Worm (Caenorhabditis elegans): ENCODE results near the gene F10G7.5.

The F10G7.5 gene

DNA sequence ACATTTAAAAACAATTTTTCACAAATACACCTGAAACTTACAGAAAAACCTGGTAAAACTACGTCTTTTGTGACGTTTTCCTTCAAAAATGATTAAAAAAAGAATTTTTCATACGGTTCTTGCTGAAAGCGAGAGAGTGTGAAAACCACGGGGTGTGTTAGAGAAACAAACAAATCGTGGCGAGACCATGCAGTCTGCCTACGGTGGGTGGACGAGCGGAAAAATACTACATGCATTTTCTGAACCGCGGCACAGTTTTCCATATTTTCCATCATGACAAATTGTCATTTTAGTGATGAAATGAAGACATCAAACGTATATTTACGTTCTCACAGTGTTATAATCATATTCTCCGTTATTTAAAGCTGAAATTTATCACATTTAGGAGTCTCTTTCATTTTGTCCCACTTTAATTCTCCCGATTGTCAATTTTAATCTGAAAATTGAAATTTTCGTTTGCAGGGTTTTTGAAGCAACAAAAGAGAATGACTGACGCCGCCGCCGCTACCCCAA lies 13.2 kb downstream of the F10G7.5 start, which contains the start of the genes F10G7.9 and tsn-1 (continued):
- TF ChIP-seq T26A8.4 (GFP tag; IDR thresholded peaks at IDR 0.05) = peak; percentile 58; the same call in 1 of the 2 replicates
- no peak for TF ChIP-seq zip-2 (tag; optimal IDR thresholded peaks at IDR 0.05)
- no peak for TF ChIP-seq gei-8 (GFP tag; optimal IDR thresholded peaks at IDR 0.05)
- TF ChIP-seq lin-15B (tag; optimal IDR thresholded peaks at IDR 0.05) = no peak
- TF ChIP-seq ceh-44 (GFP tag; IDR thresholded peaks at IDR 0.05) = no peak
- TF ChIP-seq snpc-4 (tag; optimal IDR thresholded peaks at IDR 0.05) = no peak
- TF ChIP-seq ceh-20 (GFP tag; IDR thresholded peaks at IDR 0.05) = no peak
- no peak for TF ChIP-seq skn-1 (tag; optimal IDR thresholded peaks at IDR 0.05)
- TF ChIP-seq F26F4.8 (GFP tag; conservative IDR thresholded peaks at IDR 0.05) = no peak
- no peak for TF ChIP-seq attf-4 (tag; optimal IDR thresholded peaks at IDR 0.05)
- TF ChIP-seq lin-38 (GFP tag; IDR thresholded peaks at IDR 0.05) = peak; percentile 75
- peak; percentile 5 for TF ChIP-seq nhr-11 (tag; optimal IDR thresholded peaks at IDR 0.05)
- TF ChIP-seq ama-1 (optimal IDR thresholded peaks at IDR 0.05) = no peak
- TF ChIP-seq spr-1 (tag; optimal IDR thresholded peaks at IDR 0.05) = no peak
- TF ChIP-seq mxl-3 (GFP tag; optimal IDR thresholded peaks at IDR 0.05) = peak; percentile 36
- TF ChIP-seq dpl-1 (GFP tag; optimal IDR thresholded peaks at IDR 0.05) = peak; percentile 70
- no peak for TF ChIP-seq pha-4 (GFP tag; IDR thresholded peaks at IDR 0.05)
- TF ChIP-seq pha-4 (tag; optimal IDR thresholded peaks at IDR 0.05) = peak; percentile 23
- TF ChIP-seq dmd-8 (GFP tag; IDR thresholded peaks at IDR 0.05) = no peak
- no peak for TF ChIP-seq mxl-2 (GFP tag; conservative IDR thresholded peaks at IDR 0.05)
- TF ChIP-seq daf-19 (GFP tag; conservative IDR thresholded peaks at IDR 0.05) = no peak
- no peak for TF ChIP-seq ztf-7 (tag; optimal IDR thresholded peaks at IDR 0.05)
- TF ChIP-seq snpc-1.2 (GFP tag; IDR thresholded peaks at IDR 0.05) = no peak
- no peak for TF ChIP-seq T20F7.1 (GFP tag; optimal IDR thresholded peaks at IDR 0.05)
- no peak for TF ChIP-seq mdt-29 (GFP tag; IDR thresholded peaks at IDR 0.05)
- TF ChIP-seq hlh-30 (tag; optimal IDR thresholded peaks at IDR 0.05; ENCODE audit: insufficient read depth) = peak; percentile 73
- TF ChIP-seq hif-1 (tag; optimal IDR thresholded peaks at IDR 0.05) = peak in 1 of 2 experiments; percentile 11
- TF ChIP-seq F10B5.3 (tag; optimal IDR thresholded peaks at IDR 0.05) = no peak
- TF ChIP-seq lin-29 (GFP tag; IDR thresholded peaks at IDR 0.05) = no peak
- TF ChIP-seq spr-3 (GFP tag; optimal IDR thresholded peaks at IDR 0.05) = no peak
- TF ChIP-seq mes-2 (tag; optimal IDR thresholded peaks at IDR 0.05; ENCODE audit: poor library complexity, severe bottlenecking) = peak; percentile 83
- TF ChIP-seq ces-1 (GFP tag; optimal IDR thresholded peaks at IDR 0.05) = no peak
- TF ChIP-seq lin-39 (tag; optimal IDR thresholded peaks at IDR 0.05) = no peak
- TF ChIP-seq F49E8.2 (tag; optimal IDR thresholded peaks at IDR 0.05; ENCODE audit: borderline replicate concordance) = peak; percentile 21
- TF ChIP-seq nhr-76 (tag; optimal IDR thresholded peaks at IDR 0.05) = no peak
- no peak for TF ChIP-seq ctbp-1 (GFP tag; IDR thresholded peaks at IDR 0.05)
- TF ChIP-seq set-16 (GFP tag; IDR thresholded peaks at IDR 0.05) = no peak
- TF ChIP-seq dmd-6 (GFP tag; IDR thresholded peaks at IDR 0.05) = peak; percentile 57
- no peak for TF ChIP-seq egl-27 (tag; optimal IDR thresholded peaks at IDR 0.05)
- TF ChIP-seq madf-5 (GFP tag; IDR thresholded peaks at IDR 0.05) = no peak
- no peak for TF ChIP-seq vab-7 (GFP tag; IDR thresholded peaks at IDR 0.05)
- no peak for TF ChIP-seq nhr-237 (tag; optimal IDR thresholded peaks at IDR 0.05)
- no peak for TF ChIP-seq F37D6.2 (tag; optimal IDR thresholded peaks at IDR 0.05)
- no peak for TF ChIP-seq nhr-102 (tag; optimal IDR thresholded peaks at IDR 0.05)
- TF ChIP-seq duxl-1 (tag; optimal IDR thresholded peaks at IDR 0.05; ENCODE audit: poor library complexity) = peak; percentile 11
- no peak for TF ChIP-seq Y75B8A.6 (GFP tag; IDR thresholded peaks at IDR 0.05)
- TF ChIP-seq nhr-6 (tag; optimal IDR thresholded peaks at IDR 0.05) = peak; percentile 67
- no peak for TF ChIP-seq zfp-3 (GFP tag; conservative IDR thresholded peaks at IDR 0.05)
- no peak for TF ChIP-seq R02D3.7 (tag; optimal IDR thresholded peaks at IDR 0.05)
- TF ChIP-seq unc-39 (tag; optimal IDR thresholded peaks at IDR 0.05) = no peak
- no peak for TF ChIP-seq dmd-9 (GFP tag; IDR thresholded peaks at IDR 0.05)
- TF ChIP-seq ceh-28 (tag; optimal IDR thresholded peaks at IDR 0.05) = no peak
